Worm (Caenorhabditis elegans) whole organism, mixed stage, embryonic: ENCODE measurements around the gene Y105C5A.1268.

Experiments used
- mep-1 ChIP-seq: fragments of 150-350 bp; optimal IDR thresholded peaks from 2 replicates; lab custom pipeline; 2017; ENCODE audit warnings: missing biosample characterization, missing genetic modification reagents, missing genetic modification characterization, inconsistent platforms
- nhr-2 ChIP-seq: fragments of 150-350 bp; optimal IDR thresholded peaks from 2 replicates; lab custom pipeline; 2014; ENCODE audit warnings: missing biosample characterization, missing genetic modification characterization
- pha-4 ChIP-seq: fragments of 150-350 bp; optimal IDR thresholded peaks from 2 replicates; lab custom pipeline; 2018; ENCODE audit warnings: missing biosample characterization, missing genetic modification reagents, missing genetic modification characterization
- sem-2 ChIP-seq: fragments of 200-800 bp; sonication (Bioruptor generic); optimal IDR thresholded peaks from 2 replicates; lab custom pipeline; 2018; ENCODE audit warnings: mild to moderate bottlenecking, missing genetic modification characterization, missing compliant biosample characterization
- snpc-4 ChIP-seq: fragments of 150-350 bp; optimal IDR thresholded peaks from 2 replicates; lab custom pipeline; 2014; ENCODE audit warnings: missing biosample characterization, missing genetic modification characterization

DNA sequence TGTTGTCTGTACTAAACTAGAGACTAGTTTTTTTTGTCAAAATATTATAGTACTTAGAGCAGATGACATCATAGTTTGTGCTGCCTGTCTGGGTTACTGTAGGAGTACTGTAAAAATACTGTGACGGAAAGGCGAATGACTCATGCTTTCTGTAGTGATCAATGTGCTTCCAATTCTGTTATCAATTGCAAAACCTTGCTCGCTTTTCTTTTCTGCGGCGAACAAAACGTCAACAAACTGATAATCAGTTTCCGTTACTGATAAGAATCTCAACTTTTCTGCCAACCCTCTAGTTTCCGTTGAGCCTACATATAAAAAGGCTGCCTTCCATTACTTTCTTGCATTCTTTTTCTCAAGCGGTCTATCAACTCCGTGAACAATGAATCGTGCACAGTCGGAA lies 5.4 kb downstream of the Y105C5A.1268 start, which contains the start of gene Y105C5A.13:
- no peak for TF ChIP-seq nhr-2 (tag; lab: Kevin White, UChicago)
- TF ChIP-seq mep-1 = no peak
- no peak for TF ChIP-seq snpc-4 (tag; lab: Kevin White, UChicago)
- no peak for TF ChIP-seq pha-4 (tag; lab: Kevin White, UChicago)
- no peak for TF ChIP-seq sem-2 (GFP tag; lab: Kevin White, UChicago)
